Worm (Caenorhabditis elegans): ENCODE results near the gene dnj-15.
"Not testable (repeated sequence)": the region's sequence is repeated elsewhere in the genome, so short reads cannot be mapped to it uniquely, and the experiment has no call there.

ce11 chrIV:4184767-4185166 lies 8.6 kb downstream of the dnj-15 start:
- not testable (repeated sequence) for TF ChIP-seq tab-1 (GFP tag; IDR thresholded peaks at IDR 0.05); ztf-29 (GFP tag; IDR thresholded peaks at IDR 0.05); cog-1 (tag; optimal IDR thresholded peaks at IDR 0.05); T22C8.4 (GFP tag; IDR thresholded peaks at IDR 0.05); med-1 (GFP tag; optimal IDR thresholded peaks at IDR 0.05; ENCODE audit: insufficient read depth); ref-1 (GFP tag; conservative IDR thresholded peaks at IDR 0.05)
- TF ChIP-seq ztf-23 (GFP tag; IDR thresholded peaks at IDR 0.05) (peak; percentile 78), flt-1 (GFP tag; IDR thresholded peaks at IDR 0.05) (peak; percentile 51; the same call in 1 of the 2 replicates)

Data from whole organism, midembryonic.